Worm (Caenorhabditis elegans) whole organism, L3 larva: Measurements from ENCODE around the gene ser-2.

Experiments
- ZK546.5 ChIP-seq: sonication (generic microtip); optimal IDR thresholded peaks from 2 replicates; lab custom pipeline; 2017; ENCODE audit warnings: missing biosample characterization, missing genetic modification characterization
- aly-2 ChIP-seq: fragments of 150-350 bp; optimal IDR thresholded peaks from 2 replicates; lab custom pipeline; 2014; ENCODE audit warnings: missing biosample characterization, missing genetic modification characterization
- ama-1 ChIP-seq: fragments of 150-350 bp; optimal IDR thresholded peaks from 2 replicates; lab custom pipeline; 2018
- ceh-28 ChIP-seq: fragments of 150-350 bp; optimal IDR thresholded peaks from 2 replicates; lab custom pipeline; 2014; ENCODE audit warnings: missing biosample characterization, missing genetic modification reagents, missing genetic modification characterization
- ceh-82 ChIP-seq: fragments of 150-350 bp; optimal IDR thresholded peaks from 2 replicates; lab custom pipeline; 2014; ENCODE audit warnings: missing biosample characterization, missing genetic modification characterization
- ceh-9 ChIP-seq: sonication (generic microtip); optimal IDR thresholded peaks from 2 replicates; lab custom pipeline; 2018; ENCODE audit warnings: missing biosample characterization, missing genetic modification characterization
- egl-5 ChIP-seq: fragments of 150-350 bp; optimal IDR thresholded peaks from 2 replicates; lab custom pipeline; 2017; ENCODE audit warnings: missing biosample characterization, missing genetic modification reagents, missing genetic modification characterization, inconsistent platforms
- elt-1 ChIP-seq: fragments of 150-350 bp; optimal IDR thresholded peaks from 2 replicates; lab custom pipeline; 2014; ENCODE audit warnings: missing biosample characterization, missing genetic modification characterization
- elt-2 ChIP-seq: sonication (generic microtip); optimal IDR thresholded peaks from 2 replicates; lab custom pipeline; 2016; ENCODE audit warnings: missing genetic modification reagents, mild to moderate bottlenecking, missing genetic modification characterization, missing compliant biosample characterization
- elt-3 ChIP-seq, 3 experiments: fragments of 150-350 bp in 1 of 3; sonication (generic microtip) in 2 of 3; optimal IDR thresholded peaks; 2 replicates in 2 of 3; 4 replicates in 1 of 3; lab custom pipeline; 2014 to 2017; ENCODE audit warnings: missing biosample characterization in 3 of 3, missing genetic modification characterization in 3 of 3
- eor-1 ChIP-seq, 2 experiments: fragments of 150-350 bp; optimal IDR thresholded peaks; 2 replicates each; lab custom pipeline; 2014 to 2018; ENCODE audit warnings: missing biosample characterization in 2 of 2, missing genetic modification characterization in 2 of 2
- fkh-10 ChIP-seq: sonication (generic microtip); optimal IDR thresholded peaks from 2 replicates; lab custom pipeline; 2017; ENCODE audit warnings: missing biosample characterization, missing genetic modification reagents, missing genetic modification characterization
- fkh-2 ChIP-seq: fragments of 150-350 bp; optimal IDR thresholded peaks from 2 replicates; lab custom pipeline; 2014; ENCODE audit warnings: missing biosample characterization, missing genetic modification reagents, missing genetic modification characterization
- hmg-11 ChIP-seq: sonication (generic microtip); optimal IDR thresholded peaks from 2 replicates; lab custom pipeline; 2016; ENCODE audit warnings: missing genetic modification characterization, missing compliant biosample characterization
- jun-1 ChIP-seq: fragments of 150-350 bp; optimal IDR thresholded peaks from 2 replicates; lab custom pipeline; 2014; ENCODE audit warnings: missing biosample characterization, missing genetic modification reagents, missing genetic modification characterization
- lin-15B ChIP-seq: fragments of 150-350 bp; optimal IDR thresholded peaks from 2 replicates; lab custom pipeline; 2014; ENCODE audit warnings: missing biosample characterization, missing genetic modification characterization
- lin-39 ChIP-seq: fragments of 150-350 bp; optimal IDR thresholded peaks from 2 replicates; lab custom pipeline; 2018; ENCODE audit warnings: missing biosample characterization, missing genetic modification reagents, missing genetic modification characterization
- lsy-12 ChIP-seq: sonication (generic microtip); optimal IDR thresholded peaks from 2 replicates; lab custom pipeline; 2016; ENCODE audit warnings: mild to moderate bottlenecking, missing genetic modification characterization, missing compliant biosample characterization
- mml-1 ChIP-seq: fragments of 150-350 bp; sonication (generic microtip); optimal IDR thresholded peaks from 3 replicates; lab custom pipeline; 2014; ENCODE audit warnings: missing biosample characterization, missing genetic modification characterization
- nfya-1 ChIP-seq: sonication (generic microtip); optimal IDR thresholded peaks from 2 replicates; lab custom pipeline; 2017; ENCODE audit warnings: missing genetic modification characterization, mild to moderate bottlenecking, missing compliant biosample characterization, antibody characterized with exemption, moderate library complexity; ENCODE audit not compliant: insufficient read depth
- nhr-11 ChIP-seq: fragments of 150-350 bp; optimal IDR thresholded peaks from 2 replicates; lab custom pipeline; 2014; ENCODE audit warnings: missing biosample characterization, missing genetic modification characterization
- nhr-12 ChIP-seq: fragments of 150-350 bp; optimal IDR thresholded peaks from 2 replicates; lab custom pipeline; 2014; ENCODE audit warnings: missing biosample characterization, missing genetic modification characterization
- nhr-23 ChIP-seq: fragments of 150-350 bp; optimal IDR thresholded peaks from 2 replicates; lab custom pipeline; 2014; ENCODE audit warnings: missing biosample characterization, missing genetic modification reagents, missing genetic modification characterization
- nhr-25 ChIP-seq: sonication (generic microtip); optimal IDR thresholded peaks from 2 replicates; lab custom pipeline; 2017; ENCODE audit warnings: missing biosample characterization, missing genetic modification characterization
- nhr-28 ChIP-seq: fragments of 150-350 bp; optimal IDR thresholded peaks from 2 replicates; lab custom pipeline; 2014; ENCODE audit warnings: missing biosample characterization, missing genetic modification characterization
- nhr-43 ChIP-seq: sonication (generic microtip); optimal IDR thresholded peaks from 2 replicates; lab custom pipeline; 2016; ENCODE audit warnings: mild to moderate bottlenecking, missing genetic modification characterization, missing compliant biosample characterization; ENCODE audit not compliant: poor library complexity, severe bottlenecking
- nhr-77 ChIP-seq: fragments of 150-350 bp; optimal IDR thresholded peaks from 2 replicates; lab custom pipeline; 2014; ENCODE audit warnings: missing biosample characterization, missing genetic modification characterization
- pha-4 ChIP-seq: fragments of 150-350 bp; optimal IDR thresholded peaks from 2 replicates; lab custom pipeline; 2014; ENCODE audit warnings: missing biosample characterization, missing genetic modification reagents, missing genetic modification characterization
- pqm-1 ChIP-seq: fragments of 150-350 bp; optimal IDR thresholded peaks from 2 replicates; lab custom pipeline; 2017; ENCODE audit warnings: missing biosample characterization, missing genetic modification characterization, inconsistent platforms
- sea-2 ChIP-seq: fragments of 150-350 bp; sonication (generic microtip); optimal IDR thresholded peaks from 4 replicates; lab custom pipeline; 2014; ENCODE audit warnings: missing biosample characterization, missing genetic modification reagents, missing genetic modification characterization
- skn-1 ChIP-seq: fragments of 150-350 bp; optimal IDR thresholded peaks from 2 replicates; lab custom pipeline; 2014; ENCODE audit warnings: missing biosample characterization, missing genetic modification characterization
- snpc-4 ChIP-seq: fragments of 150-350 bp; optimal IDR thresholded peaks from 2 replicates; lab custom pipeline; 2014; ENCODE audit warnings: missing biosample characterization, missing genetic modification characterization
- tbx-2 ChIP-seq: sonication (generic microtip); optimal IDR thresholded peaks from 2 replicates; lab custom pipeline; 2016; ENCODE audit warnings: mild to moderate bottlenecking, missing genetic modification characterization, missing compliant biosample characterization
- unc-39 ChIP-seq: sonication (generic microtip); optimal IDR thresholded peaks from 4 replicates; lab custom pipeline; 2017; ENCODE audit warnings: missing biosample characterization, missing genetic modification characterization
- zag-1 ChIP-seq: fragments of 150-350 bp; optimal IDR thresholded peaks from 2 replicates; lab custom pipeline; 2014; ENCODE audit warnings: missing biosample characterization, missing genetic modification characterization
- ztf-11 ChIP-seq: fragments of 150-350 bp; optimal IDR thresholded peaks from 2 replicates; lab custom pipeline; 2014; ENCODE audit warnings: missing biosample characterization, missing genetic modification characterization
- ztf-4 ChIP-seq: fragments of 150-350 bp; optimal IDR thresholded peaks from 2 replicates; lab custom pipeline; 2014; ENCODE audit warnings: missing biosample characterization, missing genetic modification characterization

ser-2 gene

ce11 chrX:15302863-15303262, at the start of gene ser-2:
Gene ser-2 (minus strand): TSS chrX:15302963.
- TF ChIP-seq lin-15B (tag; lab: Kevin White, UChicago) (no peak), lin-39 (peak; percentile 10)

- TF ChIP-seq lin-39 (peak; percentile 4), skn-1 (no peak), ceh-82 (tag; lab: Kevin White, UChicago) (no peak), nhr-77 (tag; lab: Kevin White, UChicago) (no peak), ama-1 (lab: Kevin White, UChicago) (no peak), egl-5 (tag; lab: Kevin White, UChicago) (peak; percentile 71), fkh-10 (GFP tag; lab: Kevin White, UChicago) (no peak), nfya-1 (tag; lab: Kevin White, UChicago) (peak; percentile 2), nhr-11 (tag; lab: Kevin White, UChicago) (no peak), ceh-9 (tag; lab: Kevin White, UChicago) (no peak)
Observed at ce11 chrX:15347680-15348079, 44.9 kb upstream of the ser-2 start.

- TF ChIP-seq elt-2 (tag; lab: Kevin White, UChicago), result peak; percentile 41
- TF ChIP-seq lin-15B (tag; lab: Kevin White, UChicago), result no peak
- TF ChIP-seq snpc-4 (tag; lab: Kevin White, UChicago), result peak; percentile 94
- no peak for TF ChIP-seq hmg-11 (tag; lab: Kevin White, UChicago)
- peak; percentile 29 for TF ChIP-seq egl-5 (tag; lab: Kevin White, UChicago)
- TF ChIP-seq lin-39, result peak; percentile 25
- peak; percentile 32 for TF ChIP-seq ceh-28 (tag; lab: Kevin White, UChicago)
- TF ChIP-seq pha-4, result peak; percentile 33
- no peak for TF ChIP-seq unc-39 (tag; lab: Kevin White, UChicago)
Observed at ce11 chrX:15345346-15346198, 42.8 kb upstream of the ser-2 start.

ce11 chrX:15343971-15344370, 41.2 kb upstream of the ser-2 start:
- no peak for TF ChIP-seq nhr-28 (tag; lab: Kevin White, UChicago)
- no peak for TF ChIP-seq nhr-25 (tag; lab: Kevin White, UChicago)
- TF ChIP-seq nhr-11 (tag; lab: Kevin White, UChicago), result peak; percentile 31
- no peak for TF ChIP-seq lsy-12 (tag; lab: Kevin White, UChicago)
- TF ChIP-seq nhr-77 (tag; lab: Kevin White, UChicago), result no peak
- TF ChIP-seq nhr-43 (tag; lab: Kevin White, UChicago), result peak; percentile 15
- TF ChIP-seq nhr-23 (tag; lab: Kevin White, UChicago), result peak; percentile 61
- no peak for TF ChIP-seq mml-1
- no peak for TF ChIP-seq elt-3 (tag; optimal IDR thresholded peaks at IDR 0.05; lab: Kevin White, UChicago)
- no peak for TF ChIP-seq ceh-82 (tag; lab: Kevin White, UChicago)
- peak; percentile 6 for TF ChIP-seq ceh-28 (tag; lab: Kevin White, UChicago)
- no peak for TF ChIP-seq elt-1 (tag; lab: Kevin White, UChicago)
- no peak for TF ChIP-seq hmg-11 (tag; lab: Kevin White, UChicago)
- TF ChIP-seq zag-1, result no peak
- no peak for TF ChIP-seq elt-2 (tag; lab: Kevin White, UChicago)

- TF ChIP-seq ama-1 (lab: Kevin White, UChicago) (no peak), elt-1 (tag; lab: Kevin White, UChicago) (no peak), nhr-12 (no peak), nhr-28 (tag; lab: Kevin White, UChicago) (no peak), eor-1 (tag; optimal IDR thresholded peaks at IDR 0.05; lab: Kevin White, UChicago) (no peak), ztf-11 (tag; lab: Kevin White, UChicago) (no peak), jun-1 (tag; lab: Kevin White, UChicago) (no peak), fkh-10 (GFP tag; lab: Kevin White, UChicago) (no peak), snpc-4 (tag; lab: Kevin White, UChicago) (no peak), elt-2 (tag; lab: Kevin White, UChicago) (peak; percentile 28), lin-15B (tag; lab: Kevin White, UChicago) (no peak), unc-39 (tag; lab: Kevin White, UChicago) (no peak), nhr-11 (tag; lab: Kevin White, UChicago) (no peak), lin-39 (no peak), tbx-2 (tag; lab: Kevin White, UChicago) (no peak), fkh-2 (tag; lab: Kevin White, UChicago) (no peak), sea-2 (no peak), pqm-1 (tag; lab: Kevin White, UChicago) (no peak), aly-2 (tag; lab: Kevin White, UChicago) (no peak), ceh-28 (tag; lab: Kevin White, UChicago) (no peak), nhr-23 (tag; lab: Kevin White, UChicago) (peak; percentile 10), elt-3 (tag; optimal IDR thresholded peaks at IDR 0.05; lab: Kevin White, UChicago) (peak in 2 of 3 experiments; percentile 22 to 32), ztf-4 (tag; lab: Kevin White, UChicago) (no peak), ZK546.5 (tag; lab: Kevin White, UChicago) (no peak)
Observed at ce11 chrX:15342744-15343259, 40.0 kb upstream of the ser-2 start.
